Worm (Caenorhabditis elegans): Measurements from ENCODE around the gene C08F8.15.

Gene C08F8.15

DNA sequence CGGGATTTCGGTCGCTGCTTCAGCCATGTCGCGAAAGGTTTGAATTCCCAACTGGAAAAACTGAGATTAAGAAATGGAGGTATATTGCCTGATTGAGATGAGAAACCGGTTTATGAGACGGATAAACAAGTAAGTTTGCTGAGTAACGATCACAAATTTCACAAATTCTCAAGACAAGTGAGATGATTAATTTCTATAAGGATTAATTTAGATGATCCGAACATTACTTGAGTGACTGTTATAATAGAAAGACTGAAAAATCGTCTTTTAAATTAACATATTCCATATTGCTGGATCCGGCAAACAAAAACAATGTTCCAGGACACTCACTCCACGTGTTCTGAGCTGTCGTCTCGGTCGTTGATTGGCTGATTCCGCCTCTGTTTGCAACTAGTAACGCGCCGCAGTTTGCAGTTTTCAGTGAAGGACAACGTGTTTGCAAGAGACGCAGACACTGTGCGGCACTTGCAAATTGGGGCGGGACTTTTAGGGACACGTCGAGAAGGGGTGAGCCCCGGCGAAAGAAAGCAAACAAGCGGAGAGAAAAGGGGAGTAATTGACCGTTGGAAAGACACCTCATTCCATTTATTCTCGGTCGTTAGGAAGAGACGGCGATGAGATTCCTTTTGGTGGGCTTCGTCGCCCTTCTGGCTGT is 41.6 kb downstream of the C08F8.15 start, which contains the start of the genes imp-2 and enpl-1:
Gene imp-2 (minus strand): TSS at position 51 of the 655 bp plus-strand sequence.
Gene enpl-1 (plus strand): TSS at position 462 of the 655 bp plus-strand sequence.
- TF ChIP-seq zip-8 (tag; optimal IDR thresholded peaks at IDR 0.05) = no peak
- TF ChIP-seq elt-1 (tag; optimal IDR thresholded peaks at IDR 0.05; ENCODE audit: borderline replicate concordance, insufficient read depth) = no peak
- peak; percentile 31 for TF ChIP-seq unc-62 (GFP tag; optimal IDR thresholded peaks at IDR 0.05)
- TF ChIP-seq cnd-1 (tag; optimal IDR thresholded peaks at IDR 0.05) = peak; percentile 58
- no peak for TF ChIP-seq blmp-1 (tag; optimal IDR thresholded peaks at IDR 0.05)
- peak; percentile 88 for TF ChIP-seq ces-1 (GFP tag; optimal IDR thresholded peaks at IDR 0.05)
- peak; percentile 62 for TF ChIP-seq M03D4.4 (tag; optimal IDR thresholded peaks at IDR 0.05)
- TF ChIP-seq lsy-2 (tag; optimal IDR thresholded peaks at IDR 0.05) = peak; percentile 87
- peak; percentile 60 for TF ChIP-seq hlh-1 (tag; optimal IDR thresholded peaks at IDR 0.05)
- TF ChIP-seq tbx-8 (GFP tag; optimal IDR thresholded peaks at IDR 0.05) = no peak
- peak; percentile 79 for TF ChIP-seq sptf-1 (tag; optimal IDR thresholded peaks at IDR 0.05)
- TF ChIP-seq bed-3 (GFP tag; optimal IDR thresholded peaks at IDR 0.05) = no peak
- TF ChIP-seq mep-1 (tag; optimal IDR thresholded peaks at IDR 0.05) = peak; percentile 93
- no peak for TF ChIP-seq nhr-12 (tag; optimal IDR thresholded peaks at IDR 0.05)
- no peak for TF ChIP-seq sem-2 (GFP tag; optimal IDR thresholded peaks at IDR 0.05)
- TF ChIP-seq mls-2 (tag; optimal IDR thresholded peaks at IDR 0.05) = peak; percentile 74
- TF ChIP-seq mab-5 (tag; optimal IDR thresholded peaks at IDR 0.05) = no peak
- peak; percentile 85 for TF ChIP-seq ceh-39 (tag; optimal IDR thresholded peaks at IDR 0.05)
- TF ChIP-seq nhr-237 (tag; optimal IDR thresholded peaks at IDR 0.05) = peak; percentile 50
- TF ChIP-seq lin-13 (tag; optimal IDR thresholded peaks at IDR 0.05) = peak; percentile 88
- TF ChIP-seq nhr-2 (tag; optimal IDR thresholded peaks at IDR 0.05) = peak; percentile 57
- TF ChIP-seq unc-120 (tag; optimal IDR thresholded peaks at IDR 0.05; ENCODE audit: poor library complexity, severe bottlenecking) = peak; percentile 98
- peak; percentile 60 for TF ChIP-seq drap-1 (GFP tag; optimal IDR thresholded peaks at IDR 0.05)
- TF ChIP-seq nhr-28 (tag; optimal IDR thresholded peaks at IDR 0.05) = no peak
- TF ChIP-seq ham-2 (GFP tag; optimal IDR thresholded peaks at IDR 0.05) = peak; percentile 79
- no peak for TF ChIP-seq snpc-4 (tag; optimal IDR thresholded peaks at IDR 0.05)
- TF ChIP-seq ztf-11 (tag; optimal IDR thresholded peaks at IDR 0.05) = peak; percentile 18
- TF ChIP-seq pha-4 (tag; optimal IDR thresholded peaks at IDR 0.05) = peak; percentile 73
- peak; percentile 38 for TF ChIP-seq ceh-43 (GFP tag; optimal IDR thresholded peaks at IDR 0.05)

DNA sequence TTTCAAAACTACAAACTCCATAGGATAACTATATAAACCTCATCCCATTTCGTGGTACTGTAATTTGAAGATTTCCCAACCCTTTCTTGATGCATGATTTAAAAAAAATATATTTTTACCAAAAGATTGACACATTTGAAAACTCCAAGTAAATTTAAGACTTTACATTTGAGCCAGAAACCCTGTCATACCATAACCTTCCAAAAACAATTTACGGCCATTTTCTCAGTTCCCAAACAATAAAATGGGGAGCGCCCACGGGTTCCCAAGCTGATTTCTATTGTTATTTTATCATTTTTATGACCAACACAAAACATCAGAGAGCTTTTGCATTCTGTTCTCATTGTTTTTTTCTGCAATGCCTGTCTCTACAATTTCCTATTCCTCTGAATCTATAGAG is 48.0 kb downstream of the C08F8.15 start, which contains the start of gene clc-9:
Gene clc-9 (plus strand): TSS at position 301 of the 400 bp plus-strand sequence.
- TF ChIP-seq elt-3 (tag; optimal IDR thresholded peaks at IDR 0.05) (no peak), lsy-2 (tag; optimal IDR thresholded peaks at IDR 0.05) (no peak), unc-62 (GFP tag; optimal IDR thresholded peaks at IDR 0.05) (no peak), mep-1 (tag; optimal IDR thresholded peaks at IDR 0.05) (no peak), drap-1 (GFP tag; optimal IDR thresholded peaks at IDR 0.05) (no peak), nhr-237 (tag; optimal IDR thresholded peaks at IDR 0.05) (no peak), mab-5 (tag; optimal IDR thresholded peaks at IDR 0.05) (no peak), ceh-43 (GFP tag; optimal IDR thresholded peaks at IDR 0.05) (no peak), blmp-1 (tag; optimal IDR thresholded peaks at IDR 0.05) (no peak), nhr-76 (tag; optimal IDR thresholded peaks at IDR 0.05) (no peak), ztf-11 (tag; optimal IDR thresholded peaks at IDR 0.05) (no peak), lin-13 (tag; optimal IDR thresholded peaks at IDR 0.05) (no peak)

DNA sequence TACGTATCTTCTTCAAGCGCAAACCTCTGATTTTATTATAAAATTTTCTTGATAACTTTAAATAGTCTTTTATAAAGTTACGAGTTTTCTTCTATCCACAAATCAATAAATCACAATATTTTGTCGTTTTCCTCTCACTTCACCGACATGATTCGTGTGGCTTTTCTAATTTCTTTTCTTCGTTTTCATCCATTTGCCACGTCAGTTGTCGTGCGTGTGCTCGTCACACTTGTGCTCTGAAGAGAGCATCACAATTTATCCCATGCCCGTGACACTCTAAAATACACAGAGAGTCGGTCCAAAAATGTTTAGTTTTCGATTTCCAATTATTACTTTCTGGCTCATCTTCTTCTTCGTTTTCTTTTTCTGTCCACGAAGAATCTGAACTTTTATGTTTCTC is 48.7 kb downstream of the C08F8.15 start:
- no peak for TF ChIP-seq mep-1 (tag; optimal IDR thresholded peaks at IDR 0.05)
- TF ChIP-seq flh-1 (GFP tag; optimal IDR thresholded peaks at IDR 0.05) = no peak
- no peak for TF ChIP-seq unc-39 (tag; optimal IDR thresholded peaks at IDR 0.05)
- TF ChIP-seq hlh-1 (tag; optimal IDR thresholded peaks at IDR 0.05) = peak; percentile 75

DNA sequence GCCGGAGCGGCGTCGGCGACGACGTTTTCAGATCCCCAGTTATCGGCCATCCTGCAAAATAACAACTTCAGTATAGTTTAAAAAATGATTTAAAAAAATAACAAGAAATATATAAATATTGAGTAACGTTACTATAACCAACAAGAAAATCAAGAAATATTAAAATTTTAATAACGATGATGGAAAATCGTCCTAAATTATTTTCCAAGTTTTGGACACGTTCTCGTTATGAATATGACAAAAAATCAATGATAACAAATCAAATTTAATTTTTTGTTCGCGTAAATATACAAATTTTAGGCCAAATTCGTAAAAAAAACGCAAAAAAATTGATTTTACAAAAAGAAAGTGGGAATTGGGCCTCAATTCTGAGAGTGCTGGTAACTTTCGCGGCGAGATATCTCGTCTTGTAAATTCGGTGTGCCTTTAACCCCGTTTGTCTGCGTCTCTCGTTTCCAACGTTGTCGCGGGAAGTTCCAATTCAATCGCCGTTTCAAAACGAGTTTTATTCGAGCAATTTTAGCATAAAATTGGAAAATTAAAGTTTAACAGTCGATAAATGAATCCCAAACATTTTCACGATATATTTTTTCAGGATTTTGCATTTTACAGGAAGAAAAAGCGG is 49.5 kb downstream of the C08F8.15 start, which contains the start of gene rps-5:
Gene rps-5 (minus strand): TSS at position 51 of the 625 bp plus-strand sequence.
- TF ChIP-seq blmp-1 (tag; optimal IDR thresholded peaks at IDR 0.05) (no peak), sptf-1 (tag; optimal IDR thresholded peaks at IDR 0.05) (no peak), hlh-1 (tag; optimal IDR thresholded peaks at IDR 0.05) (peak; percentile 37), nhr-76 (tag; optimal IDR thresholded peaks at IDR 0.05) (no peak), nhr-237 (tag; optimal IDR thresholded peaks at IDR 0.05) (peak; percentile 33), nhr-28 (tag; optimal IDR thresholded peaks at IDR 0.05) (no peak), mab-5 (tag; optimal IDR thresholded peaks at IDR 0.05) (no peak), unc-39 (tag; optimal IDR thresholded peaks at IDR 0.05) (no peak), lsy-2 (tag; optimal IDR thresholded peaks at IDR 0.05) (peak; percentile 76), lin-13 (tag; optimal IDR thresholded peaks at IDR 0.05) (peak; percentile 58), ceh-39 (tag; optimal IDR thresholded peaks at IDR 0.05) (peak; percentile 10), flh-1 (GFP tag; optimal IDR thresholded peaks at IDR 0.05) (no peak), pha-4 (tag; optimal IDR thresholded peaks at IDR 0.05) (peak; percentile 41), ces-1 (GFP tag; optimal IDR thresholded peaks at IDR 0.05) (peak; percentile 82), mep-1 (tag; optimal IDR thresholded peaks at IDR 0.05) (peak; percentile 41), ham-2 (GFP tag; optimal IDR thresholded peaks at IDR 0.05) (no peak)
